Worm (Caenorhabditis elegans): ENCODE measurements around the gene T02G5.3.

DNA sequence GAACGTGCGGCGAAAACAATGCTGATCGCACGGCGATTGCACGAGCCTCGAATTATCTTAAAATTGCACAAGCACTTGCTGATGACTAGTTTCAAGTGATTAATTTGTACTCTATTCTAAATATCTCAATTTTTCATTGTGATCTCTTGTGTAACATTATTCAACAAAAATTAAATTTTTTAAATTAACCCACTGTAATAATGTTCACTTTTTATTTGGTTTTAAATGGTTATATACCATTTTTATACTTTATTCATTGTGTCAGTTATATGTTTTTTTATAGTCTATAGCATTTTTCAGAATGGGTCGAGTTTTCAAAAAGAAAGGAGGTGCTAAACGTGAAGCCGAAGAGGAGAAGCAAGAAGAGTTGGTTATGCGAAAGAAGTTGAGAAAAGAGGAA is 39.5 kb upstream of the T02G5.3 start, which contains the start of gene ZK1127.4:
- TF ChIP-seq ceh-82 (tag; optimal IDR thresholded peaks at IDR 0.05) (no peak), nhr-77 (tag; optimal IDR thresholded peaks at IDR 0.05) (no peak), ztf-4 (tag; optimal IDR thresholded peaks at IDR 0.05) (no peak), nhr-11 (tag; optimal IDR thresholded peaks at IDR 0.05) (no peak), daf-12 (tag; optimal IDR thresholded peaks at IDR 0.05) (no peak), pha-4 (tag; optimal IDR thresholded peaks at IDR 0.05) (no peak), aly-2 (tag; optimal IDR thresholded peaks at IDR 0.05) (no peak), unc-62 (GFP tag; optimal IDR thresholded peaks at IDR 0.05) (no peak), unc-39 (tag; optimal IDR thresholded peaks at IDR 0.05) (no peak), fkh-10 (GFP tag; optimal IDR thresholded peaks at IDR 0.05) (no peak), nhr-67 (tag; optimal IDR thresholded peaks at IDR 0.05) (no peak), nhr-25 (tag; optimal IDR thresholded peaks at IDR 0.05) (no peak), elt-2 (tag; optimal IDR thresholded peaks at IDR 0.05) (no peak)

Data from whole organism, L3 larva.